Worm (Caenorhabditis elegans): ENCODE data around the gene sre-37.

DNA sequence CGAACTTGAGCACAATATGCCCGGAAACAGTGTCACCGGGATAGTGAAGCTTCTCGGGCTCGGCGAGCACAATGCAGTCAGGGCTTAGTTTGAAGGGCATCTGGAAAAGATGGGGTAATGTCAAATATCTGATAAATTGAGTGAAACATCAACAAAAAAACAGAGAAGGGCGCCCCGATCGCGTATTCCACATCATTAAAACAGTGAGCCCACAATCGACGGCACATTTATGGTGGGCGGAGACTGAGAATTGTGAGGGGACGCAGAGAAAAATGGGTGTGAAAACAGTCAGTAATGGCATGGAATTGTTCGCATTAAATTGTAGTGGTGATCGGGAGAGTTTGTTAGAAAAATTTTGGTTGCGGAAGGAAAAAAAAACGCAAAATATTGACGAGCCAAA, 15.2 kb downstream of the sre-37 start, which contains the start of gene arrd-9:
- TF ChIP-seq sox-4 (tag; optimal IDR thresholded peaks at IDR 0.05) (no peak), odd-2 (tag; optimal IDR thresholded peaks at IDR 0.05) (no peak), ceh-2 (tag; optimal IDR thresholded peaks at IDR 0.05) (no peak), hlh-15 (tag; optimal IDR thresholded peaks at IDR 0.05) (no peak), unc-3 (GFP tag; conservative IDR thresholded peaks at IDR 0.05) (no peak), unc-3 (tag; optimal IDR thresholded peaks at IDR 0.05) (no peak), mec-3 (tag; optimal IDR thresholded peaks at IDR 0.05; ENCODE audit: borderline replicate concordance) (no peak), ceh-24 (tag; optimal IDR thresholded peaks at IDR 0.05) (no peak), ets-4 (tag; optimal IDR thresholded peaks at IDR 0.05) (no peak), tbx-2 (tag; optimal IDR thresholded peaks at IDR 0.05) (no peak), sdc-2 (tag; optimal IDR thresholded peaks at IDR 0.05) (no peak), syd-9 (tag; optimal IDR thresholded peaks at IDR 0.05) (no peak), ceh-30 (tag; optimal IDR thresholded peaks at IDR 0.05) (no peak)

Data from whole organism, late embryonic.